Fruit fly (Drosophila melanogaster): Measurements from ENCODE around the gene Hira.
"Not testable (repeated sequence)": the region's sequence is repeated elsewhere in the genome, so short reads cannot be mapped to it uniquely, and the experiment has no call there.

The Hira gene

dm6 chrX:7703001-7703864 lies 18.7 kb upstream of the Hira start (continued):
- TF ChIP-seq Xrp1 (GFP tag; IDR thresholded peaks at IDR 0.05) = peak; percentile 67
- TF ChIP-seq CG12391 (tag; optimal IDR thresholded peaks at IDR 0.05) = peak; percentile 43
- TF ChIP-seq CG10543 (GFP tag; optimal IDR thresholded peaks at IDR 0.05) = peak; percentile 93
- TF ChIP-seq lmd (GFP tag; IDR thresholded peaks at IDR 0.05) = peak; percentile 52
- 0 out of 2 replicates have a peak, but pooled peaks have one; percentile 28 for TF ChIP-seq CG17612 (GFP tag; IDR thresholded peaks at IDR 0.05)
- TF ChIP-seq Rx (GFP tag; IDR thresholded peaks at IDR 0.05) = peak; percentile 56
- TF ChIP-seq Ets65A (GFP tag) = peak; percentile 92
- TF ChIP-seq pan, prd, lov, D (optimal IDR thresholded peaks at IDR 0.05): not testable (repeated sequence)
- peak in 1 of 2 experiments; percentile 81 for TF ChIP-seq pan (GFP tag; optimal IDR thresholded peaks at IDR 0.05 in 1 of 2, IDR thresholded peaks at IDR 0.05 in 1 of 2)
- TF ChIP-seq gsb (GFP tag; IDR thresholded peaks at IDR 0.05) = peak; percentile 56
- peak; percentile 52 for TF ChIP-seq Hmr (GFP tag; optimal IDR thresholded peaks at IDR 0.05)
- TF ChIP-seq CG8924 (tag; optimal IDR thresholded peaks at IDR 0.05) = peak; percentile 49
- TF ChIP-seq CG3726 (GFP tag; IDR thresholded peaks at IDR 0.05) = peak; percentile 51; the same call in 1 of the 3 replicates
- peak; percentile 46; the same call in 1 of the 3 replicates for TF ChIP-seq so (GFP tag; IDR thresholded peaks at IDR 0.05)
- peak; percentile 70 for TF ChIP-seq prd (GFP tag; IDR thresholded peaks at IDR 0.05)
- TF ChIP-seq crc (GFP tag; optimal IDR thresholded peaks at IDR 0.05) = peak; percentile 96
- peak; percentile 54 for TF ChIP-seq sqz (GFP tag; optimal IDR thresholded peaks at IDR 0.05)
- TF ChIP-seq CG3407 (GFP tag; optimal IDR thresholded peaks at IDR 0.05) = peak; percentile 20
- peak; percentile 53 for TF ChIP-seq CoRest (tag; optimal IDR thresholded peaks at IDR 0.05)
- TF ChIP-seq CG9727 (GFP tag; optimal IDR thresholded peaks at IDR 0.05) = peak; percentile 27
- TF ChIP-seq exex (tag; optimal IDR thresholded peaks at IDR 0.05) = peak; percentile 58
- peak; percentile 64 for TF ChIP-seq ara (GFP tag; IDR thresholded peaks at IDR 0.05)
- peak; percentile 63 for TF ChIP-seq CG9817 (tag; optimal IDR thresholded peaks at IDR 0.05)
- peak; percentile 53 for TF ChIP-seq CG14667 (GFP tag; IDR thresholded peaks at IDR 0.05)
- peak; percentile 84 for TF ChIP-seq CG34376 (GFP tag; optimal IDR thresholded peaks at IDR 0.05)
- peak; percentile 29 for TF ChIP-seq CG10209 (GFP tag; optimal IDR thresholded peaks at IDR 0.05)
- TF ChIP-seq Meics (GFP tag; optimal IDR thresholded peaks at IDR 0.05) = peak; percentile 60
- peak; percentile 14; the same call in 1 of the 3 replicates for TF ChIP-seq sr (GFP tag; IDR thresholded peaks at IDR 0.05)
- TF ChIP-seq CG31224 (GFP tag; IDR thresholded peaks at IDR 0.05) = peak; percentile 61
- peak; percentile 22 for TF ChIP-seq maf-S (GFP tag; optimal IDR thresholded peaks at IDR 0.05)
- peak; percentile 60 for TF ChIP-seq CG17568 (GFP tag; optimal IDR thresholded peaks at IDR 0.05)
- peak; percentile 10 for TF ChIP-seq run (tag; optimal IDR thresholded peaks at IDR 0.05)
- peak; percentile 49 for TF ChIP-seq CG30403 (GFP tag; optimal IDR thresholded peaks at IDR 0.05)
- TF ChIP-seq lov (GFP tag; IDR thresholded peaks at IDR 0.05) = peak; percentile 56; the same call in 1 of the 3 replicates
- peak; percentile 35 for TF ChIP-seq CG1529 (GFP tag; optimal IDR thresholded peaks at IDR 0.05)
- peak; percentile 36 for TF ChIP-seq chn (GFP tag; optimal IDR thresholded peaks at IDR 0.05)
- peak; percentile 3 for TF ChIP-seq D (GFP tag; optimal IDR thresholded peaks at IDR 0.05)
- peak; percentile 74 for TF ChIP-seq B-H2 (GFP tag; optimal IDR thresholded peaks at IDR 0.05)
- TF ChIP-seq Dbx (GFP tag; IDR thresholded peaks at IDR 0.05) = peak; percentile 76; the same call in 2 of the 3 replicates
- peak; percentile 91 for TF ChIP-seq CG2678 (tag; optimal IDR thresholded peaks at IDR 0.05)
- peak; percentile 86 for TF ChIP-seq CG13894 (tag; optimal IDR thresholded peaks at IDR 0.05)
- peak; percentile 37 for TF ChIP-seq ind (GFP tag; optimal IDR thresholded peaks at IDR 0.05)
- peak; percentile 73 for TF ChIP-seq CG10366 (GFP tag; IDR thresholded peaks at IDR 0.05)
- peak; percentile 83 for TF ChIP-seq Fer1 (GFP tag; optimal IDR thresholded peaks at IDR 0.05)
- TF ChIP-seq Blimp-1 (GFP tag; optimal IDR thresholded peaks at IDR 0.05) = peak; percentile 62
- peak; percentile 78 for TF ChIP-seq sisA (GFP tag; IDR thresholded peaks at IDR 0.05)
